Fruit fly (Drosophila melanogaster): ENCODE measurements around the gene Ppm1.
A peak's percentile ranks its signal among the peaks of the same experiment; 100 is the strongest.

dm6 chr3L:559390-560034 lies 21.6 kb upstream of the Ppm1 start:
- no peak for TF ChIP-seq Myc (optimal IDR thresholded peaks at IDR 0.05)
- TF ChIP-seq lola (GFP tag; optimal IDR thresholded peaks at IDR 0.05), result no peak
- TF ChIP-seq Rel (GFP tag; optimal IDR thresholded peaks at IDR 0.05), result no peak
- peak; percentile 27 for TF ChIP-seq Rel (tag; optimal IDR thresholded peaks at IDR 0.05)

All from whole organism, wandering third instar larva.